Worm (Caenorhabditis elegans): ENCODE results near the gene F08F3.1.

DNA sequence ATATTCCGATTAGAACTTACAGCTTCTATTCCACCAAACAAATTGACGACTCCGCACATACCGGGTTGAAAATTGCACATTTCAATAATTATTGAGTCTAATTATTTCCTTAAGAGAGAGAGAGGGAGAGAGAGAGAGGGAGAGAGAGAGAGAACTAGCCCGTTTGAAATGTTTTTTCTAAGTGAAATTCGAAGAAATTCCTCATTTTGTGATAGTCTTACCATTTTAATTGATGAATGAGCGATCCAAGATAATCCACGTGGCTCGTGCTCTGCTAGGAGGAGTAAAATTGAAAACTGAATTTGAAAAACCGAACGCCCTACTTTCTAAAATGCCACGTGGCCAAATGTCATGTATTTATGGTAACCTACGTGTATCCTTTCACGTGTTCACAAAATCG lies 13.4 kb upstream of the F08F3.1 start, which contains the start of gene F08F3.8:
- TF ChIP-seq pha-4 (tag; optimal IDR thresholded peaks at IDR 0.05) (no peak), snpc-4 (tag; optimal IDR thresholded peaks at IDR 0.05) (no peak), nhr-28 (tag; optimal IDR thresholded peaks at IDR 0.05) (no peak), nhr-12 (tag; optimal IDR thresholded peaks at IDR 0.05) (no peak), ceh-39 (tag; optimal IDR thresholded peaks at IDR 0.05) (no peak), ztf-11 (tag; optimal IDR thresholded peaks at IDR 0.05) (no peak), nhr-237 (tag; optimal IDR thresholded peaks at IDR 0.05) (no peak), unc-62 (GFP tag; optimal IDR thresholded peaks at IDR 0.05) (no peak), lin-13 (tag; optimal IDR thresholded peaks at IDR 0.05) (no peak)

All from whole organism, mixed stage, embryonic.